Worm (Caenorhabditis elegans): ENCODE measurements around the gene T23F11.6.

The T23F11.6 gene

ce11 chrIII:4622375-4623130, 25.2 kb downstream of the T23F11.6 start, which contains the start of gene lron-5:
TSS of gene lron-5 (plus strand) at chrIII:4623029.
- no peak for TF ChIP-seq pes-1 (GFP tag; IDR thresholded peaks at IDR 0.05)
- TF ChIP-seq aly-1 (tag; optimal IDR thresholded peaks at IDR 0.05) = no peak
- TF ChIP-seq sea-1 (GFP tag; conservative IDR thresholded peaks at IDR 0.05) = no peak
- TF ChIP-seq ceh-13 (GFP tag; optimal IDR thresholded peaks at IDR 0.05) = no peak
- TF ChIP-seq ceh-36 (tag; optimal IDR thresholded peaks at IDR 0.05) = no peak
- TF ChIP-seq hnd-1 (tag; optimal IDR thresholded peaks at IDR 0.05) = no peak
- no peak for TF ChIP-seq hmbx-1 (tag; optimal IDR thresholded peaks at IDR 0.05)
- no peak for TF ChIP-seq ama-1 (optimal IDR thresholded peaks at IDR 0.05)
- no peak for TF ChIP-seq F13C5.2 (tag; optimal IDR thresholded peaks at IDR 0.05)
- no peak for TF ChIP-seq B0310.2 (tag; optimal IDR thresholded peaks at IDR 0.05)
- no peak for TF ChIP-seq scrt-1 (GFP tag; IDR thresholded peaks at IDR 0.05)
- no peak for TF ChIP-seq hmg-4 (GFP tag; optimal IDR thresholded peaks at IDR 0.05)
- no peak for TF ChIP-seq tbx-37 (GFP tag; conservative IDR thresholded peaks at IDR 0.05)
- no peak for TF ChIP-seq tbx-11 (GFP tag; IDR thresholded peaks at IDR 0.05)
- TF ChIP-seq flt-1 (GFP tag; IDR thresholded peaks at IDR 0.05) = no peak
- no peak for TF ChIP-seq tra-4 (tag; optimal IDR thresholded peaks at IDR 0.05)

- TF ChIP-seq pes-1 (GFP tag; IDR thresholded peaks at IDR 0.05) (no peak), aly-1 (tag; optimal IDR thresholded peaks at IDR 0.05) (no peak), hmbx-1 (tag; optimal IDR thresholded peaks at IDR 0.05) (no peak), hnd-1 (tag; optimal IDR thresholded peaks at IDR 0.05) (no peak), tbx-37 (GFP tag; conservative IDR thresholded peaks at IDR 0.05) (no peak), hmg-4 (GFP tag; optimal IDR thresholded peaks at IDR 0.05) (no peak), ceh-36 (tag; optimal IDR thresholded peaks at IDR 0.05) (no peak), B0310.2 (tag; optimal IDR thresholded peaks at IDR 0.05) (no peak), scrt-1 (GFP tag; IDR thresholded peaks at IDR 0.05) (no peak)
These were observed 31.6 kb downstream of the T23F11.6 start, which contains the start of gene lips-3 for ce11 chrIII:4616071-4616571. TSS of gene lips-3 (plus strand) at chrIII:4616528.

ce11 chrIII:4612334-4612953, 35.3 kb downstream of the T23F11.6 start, which contains the start of gene sel-2:
TSS of gene sel-2 (minus strand) at chrIII:4612384.
- no peak for TF ChIP-seq flt-1 (GFP tag; IDR thresholded peaks at IDR 0.05)
- no peak for TF ChIP-seq aly-1 (tag; optimal IDR thresholded peaks at IDR 0.05)
- TF ChIP-seq B0310.2 (tag; optimal IDR thresholded peaks at IDR 0.05) = no peak
- TF ChIP-seq ama-1 (optimal IDR thresholded peaks at IDR 0.05) = no peak
- TF ChIP-seq F13C5.2 (tag; optimal IDR thresholded peaks at IDR 0.05) = no peak
- TF ChIP-seq scrt-1 (GFP tag; IDR thresholded peaks at IDR 0.05) = no peak
- no peak for TF ChIP-seq tbx-11 (GFP tag; IDR thresholded peaks at IDR 0.05)
- TF ChIP-seq ceh-36 (tag; optimal IDR thresholded peaks at IDR 0.05) = no peak
- TF ChIP-seq hnd-1 (tag; optimal IDR thresholded peaks at IDR 0.05) = no peak
- no peak for TF ChIP-seq ets-7 (tag; optimal IDR thresholded peaks at IDR 0.05)
- no peak for TF ChIP-seq hmbx-1 (tag; optimal IDR thresholded peaks at IDR 0.05)
- TF ChIP-seq hmg-4 (GFP tag; optimal IDR thresholded peaks at IDR 0.05) = no peak
- no peak for TF ChIP-seq tbx-37 (GFP tag; conservative IDR thresholded peaks at IDR 0.05)
- TF ChIP-seq pes-1 (GFP tag; IDR thresholded peaks at IDR 0.05) = no peak
- no peak for TF ChIP-seq ceh-13 (GFP tag; optimal IDR thresholded peaks at IDR 0.05)
- TF ChIP-seq sea-1 (GFP tag; conservative IDR thresholded peaks at IDR 0.05) = no peak
- no peak for TF ChIP-seq tra-4 (tag; optimal IDR thresholded peaks at IDR 0.05)

- TF ChIP-seq tbx-37 (GFP tag; conservative IDR thresholded peaks at IDR 0.05) (no peak), ama-1 (optimal IDR thresholded peaks at IDR 0.05) (no peak), ets-7 (tag; optimal IDR thresholded peaks at IDR 0.05) (no peak), ceh-13 (GFP tag; optimal IDR thresholded peaks at IDR 0.05) (no peak), scrt-1 (GFP tag; IDR thresholded peaks at IDR 0.05) (no peak), pes-1 (GFP tag; IDR thresholded peaks at IDR 0.05) (no peak), F13C5.2 (tag; optimal IDR thresholded peaks at IDR 0.05) (no peak), hmbx-1 (tag; optimal IDR thresholded peaks at IDR 0.05) (no peak), ceh-36 (tag; optimal IDR thresholded peaks at IDR 0.05) (no peak)
These were observed 43.9 kb downstream of the T23F11.6 start for ce11 chrIII:4603837-4604236.

- TF ChIP-seq scrt-1 (GFP tag; IDR thresholded peaks at IDR 0.05) = no peak
- TF ChIP-seq ama-1 (optimal IDR thresholded peaks at IDR 0.05) = no peak
- TF ChIP-seq hmbx-1 (tag; optimal IDR thresholded peaks at IDR 0.05) = no peak
- TF ChIP-seq tbx-11 (GFP tag; IDR thresholded peaks at IDR 0.05) = no peak
- no peak for TF ChIP-seq flt-1 (GFP tag; IDR thresholded peaks at IDR 0.05)
- no peak for TF ChIP-seq ceh-36 (tag; optimal IDR thresholded peaks at IDR 0.05)
- TF ChIP-seq ets-7 (tag; optimal IDR thresholded peaks at IDR 0.05) = no peak
- no peak for TF ChIP-seq tbx-37 (GFP tag; conservative IDR thresholded peaks at IDR 0.05)
- no peak for TF ChIP-seq hmg-4 (GFP tag; optimal IDR thresholded peaks at IDR 0.05)
- TF ChIP-seq hnd-1 (tag; optimal IDR thresholded peaks at IDR 0.05) = no peak
- no peak for TF ChIP-seq sea-1 (GFP tag; conservative IDR thresholded peaks at IDR 0.05)
- no peak for TF ChIP-seq pes-1 (GFP tag; IDR thresholded peaks at IDR 0.05)
- no peak for TF ChIP-seq B0310.2 (tag; optimal IDR thresholded peaks at IDR 0.05)
- no peak for TF ChIP-seq tra-4 (tag; optimal IDR thresholded peaks at IDR 0.05)
- no peak for TF ChIP-seq F13C5.2 (tag; optimal IDR thresholded peaks at IDR 0.05)
These were observed 46.4 kb downstream of the T23F11.6 start for ce11 chrIII:4601286-4601685.

ce11 chrIII:4600139-4600762, 47.5 kb downstream of the T23F11.6 start, which contains the start of gene mab-21:
TSS of gene mab-21 (plus strand) at chrIII:4600753.
- TF ChIP-seq ets-7 (tag; optimal IDR thresholded peaks at IDR 0.05) (no peak), ceh-13 (GFP tag; optimal IDR thresholded peaks at IDR 0.05) (no peak)

All from whole organism, early embryonic.